Worm (Caenorhabditis elegans) whole organism, midembryonic: ENCODE data around the gene H34I24.1.

ENCODE experiments used
- T22C8.4 ChIP-seq: fragments of 200-800 bp; sonication (Bioruptor generic); IDR thresholded peaks from 2 replicates; pipeline ENCODE4 v1.3.6; 2022; ENCODE audit warnings: missing genetic modification characterization, missing compliant biosample characterization
- cog-1 ChIP-seq: sonication (generic microtip); optimal IDR thresholded peaks from 2 replicates; lab custom pipeline; 2016; ENCODE audit warnings: missing genetic modification characterization, missing compliant biosample characterization
- flt-1 ChIP-seq: fragments of 200-800 bp; sonication (Bioruptor generic); IDR thresholded peaks from 2 replicates; pipeline ENCODE4 v1.3.6; 2022; ENCODE audit warnings: missing genetic modification characterization, missing compliant biosample characterization
- klf-2 ChIP-seq: fragments of 200-800 bp; sonication (Bioruptor generic); conservative IDR thresholded peaks from 2 replicates; pipeline ENCODE4 v1.3.6; 2022; ENCODE audit warnings: missing genetic modification reagents, missing genetic modification characterization, missing compliant biosample characterization
- med-1 ChIP-seq: sonication (generic microtip); optimal IDR thresholded peaks from 2 replicates; lab custom pipeline; 2017; ENCODE audit warnings: missing genetic modification characterization, mild to moderate bottlenecking, missing compliant biosample characterization, antibody characterized with exemption, missing genetic modification reagents; ENCODE audit not compliant: insufficient read depth
- ref-1 ChIP-seq: fragments of 200-800 bp; sonication (Bioruptor generic); conservative IDR thresholded peaks from 2 replicates; pipeline ENCODE4 v1.3.6; 2022; ENCODE audit warnings: missing genetic modification reagents, missing genetic modification characterization, missing compliant biosample characterization
- tab-1 ChIP-seq: fragments of 200-800 bp; sonication (Bioruptor generic); IDR thresholded peaks from 2 replicates; pipeline ENCODE4 v1.3.6; 2022; ENCODE audit warnings: missing genetic modification characterization, missing compliant biosample characterization
- ztf-29 ChIP-seq: fragments of 200-800 bp; sonication (Bioruptor generic); IDR thresholded peaks from 2 replicates; pipeline ENCODE4 v1.3.6; 2022; ENCODE audit warnings: missing genetic modification reagents, missing genetic modification characterization, missing compliant biosample characterization

ce11 chrIII:2874144-2874868 lies 27.5 kb downstream of the H34I24.1 start, which contains the start of gene klf-1:
- no peak for TF ChIP-seq ztf-29 (GFP tag; lab: Robert Waterston, UW)
- TF ChIP-seq med-1 (GFP tag; lab: Kevin White, UChicago) = no peak
- TF ChIP-seq flt-1 = no peak
- no peak for TF ChIP-seq cog-1 (tag; lab: Kevin White, UChicago)
- no peak for TF ChIP-seq klf-2 (GFP tag; lab: Robert Waterston, UW)
- TF ChIP-seq T22C8.4 (GFP tag; lab: Robert Waterston, UW) = no peak
- no peak for TF ChIP-seq ref-1
- TF ChIP-seq tab-1 (GFP tag; lab: Robert Waterston, UW) = no peak
